Fruit fly (Drosophila melanogaster): ENCODE data around the gene mdu.
A peak's percentile ranks its signal among the peaks of the same experiment; 100 is the strongest.

Gene mdu

DNA sequence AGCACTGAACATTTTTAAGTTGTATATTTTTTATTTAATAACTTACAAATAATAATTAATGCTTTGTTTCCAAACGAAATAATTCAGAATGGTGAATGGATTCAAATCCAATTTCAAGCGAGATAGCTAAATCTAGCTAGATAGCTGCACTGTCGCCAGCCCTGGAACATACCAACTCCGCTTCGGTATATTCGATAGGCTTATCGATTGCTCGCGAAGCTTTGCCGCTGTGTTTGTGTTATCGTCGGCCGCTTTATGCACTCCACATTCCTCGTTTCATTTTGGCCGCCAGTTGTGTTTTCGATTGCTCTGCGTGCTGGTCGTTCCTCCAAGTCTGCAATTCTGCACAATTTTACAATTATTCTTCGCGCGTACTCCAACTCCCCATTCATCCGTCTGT is at the start of gene mdu:
Gene mdu, plus strand, starts transcription at position 259 of the 400 bp plus-strand sequence.
- TF ChIP-seq OdsH (GFP tag; optimal IDR thresholded peaks at IDR 0.05): peak; percentile 10
- no peak for TF ChIP-seq spab (GFP tag; optimal IDR thresholded peaks at IDR 0.05)
- peak; percentile 47 for TF ChIP-seq CG3032 (tag; optimal IDR thresholded peaks at IDR 0.05)
- TF ChIP-seq Sox14 (GFP tag; optimal IDR thresholded peaks at IDR 0.05): peak; percentile 10
- peak; percentile 11 for TF ChIP-seq CG8632 (GFP tag; optimal IDR thresholded peaks at IDR 0.05)
- no peak for TF ChIP-seq CG3919 (GFP tag; optimal IDR thresholded peaks at IDR 0.05)
- peak; percentile 13 for TF ChIP-seq CG6808 (GFP tag; optimal IDR thresholded peaks at IDR 0.05)
- no peak for TF ChIP-seq Gug (GFP tag; IDR thresholded peaks at IDR 0.05)
- TF ChIP-seq CG10631 (GFP tag; optimal IDR thresholded peaks at IDR 0.05): peak; percentile 9
- peak; percentile 15 for TF ChIP-seq lz (GFP tag; optimal IDR thresholded peaks at IDR 0.05)
- TF ChIP-seq achi (GFP tag; optimal IDR thresholded peaks at IDR 0.05): peak; percentile 27
- TF ChIP-seq Sox15 (GFP tag; optimal IDR thresholded peaks at IDR 0.05): peak; percentile 7
- TF ChIP-seq Hr39 (GFP tag; optimal IDR thresholded peaks at IDR 0.05): peak; percentile 40
- peak; percentile 12 for TF ChIP-seq cyc (GFP tag; optimal IDR thresholded peaks at IDR 0.05)
- no peak for TF ChIP-seq fd85E (GFP tag; optimal IDR thresholded peaks at IDR 0.05)
- TF ChIP-seq Hr4 (GFP tag; optimal IDR thresholded peaks at IDR 0.05): peak; percentile 26
- TF ChIP-seq CG31627 (GFP tag; optimal IDR thresholded peaks at IDR 0.05): peak; percentile 42
- no peak for TF ChIP-seq CG4318 (GFP tag; optimal IDR thresholded peaks at IDR 0.05)
- TF ChIP-seq CG6163 (GFP tag; IDR thresholded peaks at IDR 0.05): peak; percentile 54; the same call in 1 of the 3 replicates
- TF ChIP-seq CG32006 (GFP tag; optimal IDR thresholded peaks at IDR 0.05): peak; percentile 46
- TF ChIP-seq Smox (GFP tag; optimal IDR thresholded peaks at IDR 0.05): peak; percentile 36

DNA sequence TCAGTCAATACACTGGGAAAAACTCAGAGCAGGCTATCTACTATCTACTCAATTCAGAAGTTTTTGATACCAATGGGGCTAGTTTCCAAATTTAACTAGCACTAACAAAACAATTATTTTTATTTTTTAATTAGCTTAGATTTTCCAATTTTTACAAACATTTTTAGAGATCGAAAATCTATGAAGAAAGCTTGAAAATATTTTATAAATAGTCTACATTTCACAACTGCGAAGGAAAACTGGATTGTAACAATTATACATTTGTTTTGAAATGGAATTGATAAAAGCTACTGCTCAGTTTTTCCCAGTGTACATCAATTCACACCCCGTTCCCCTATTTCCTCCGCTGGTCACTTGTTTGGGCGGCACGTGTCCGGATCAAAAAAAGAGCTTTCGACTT is 49.1 kb upstream of the mdu start:
- TF ChIP-seq Hr4 (GFP tag; optimal IDR thresholded peaks at IDR 0.05): peak; percentile 62
- TF ChIP-seq CG16779 (tag; optimal IDR thresholded peaks at IDR 0.05): no peak
- no peak for TF ChIP-seq CG11294 (GFP tag; IDR thresholded peaks at IDR 0.05)
- TF ChIP-seq CG9139 (GFP tag; optimal IDR thresholded peaks at IDR 0.05): no peak
- TF ChIP-seq CG6163 (GFP tag; IDR thresholded peaks at IDR 0.05): no peak
- TF ChIP-seq topi (GFP tag; optimal IDR thresholded peaks at IDR 0.05): no peak
- no peak for TF ChIP-seq cyc (GFP tag; optimal IDR thresholded peaks at IDR 0.05)
- peak; percentile 22 for TF ChIP-seq OdsH (GFP tag; optimal IDR thresholded peaks at IDR 0.05)
- no peak for TF ChIP-seq CG34406 (GFP tag; optimal IDR thresholded peaks at IDR 0.05)
- TF ChIP-seq Lpt (GFP tag; optimal IDR thresholded peaks at IDR 0.05): no peak
- TF ChIP-seq lz (GFP tag; optimal IDR thresholded peaks at IDR 0.05): no peak
- peak; percentile 22 for TF ChIP-seq CG4318 (GFP tag; optimal IDR thresholded peaks at IDR 0.05)
- peak; percentile 60 for TF ChIP-seq CG32006 (GFP tag; optimal IDR thresholded peaks at IDR 0.05)
- TF ChIP-seq CG6792 (GFP tag; optimal IDR thresholded peaks at IDR 0.05): no peak
- TF ChIP-seq CG11902 (GFP tag; optimal IDR thresholded peaks at IDR 0.05): no peak
- no peak for TF ChIP-seq Sox15 (GFP tag; optimal IDR thresholded peaks at IDR 0.05)
- peak; percentile 20 for TF ChIP-seq pdm3 (GFP tag; optimal IDR thresholded peaks at IDR 0.05)
- TF ChIP-seq CG15336 (GFP tag; IDR thresholded peaks at IDR 0.05): peak; percentile 39; the same call in 1 of the 2 replicates
- TF ChIP-seq Ets21C (GFP tag; optimal IDR thresholded peaks at IDR 0.05): no peak
- peak; percentile 50; the same call in 2 of the 3 replicates for TF ChIP-seq CG8119 (GFP tag; IDR thresholded peaks at IDR 0.05)
- peak; percentile 11 for TF ChIP-seq CG6276 (GFP tag; optimal IDR thresholded peaks at IDR 0.05)
- no peak for TF ChIP-seq spab (GFP tag; optimal IDR thresholded peaks at IDR 0.05)
- TF ChIP-seq net (GFP tag; optimal IDR thresholded peaks at IDR 0.05): no peak
- no peak for TF ChIP-seq salr (GFP tag; optimal IDR thresholded peaks at IDR 0.05)
- TF ChIP-seq CG7368 (GFP tag; optimal IDR thresholded peaks at IDR 0.05): no peak
- TF ChIP-seq CG8632 (GFP tag; optimal IDR thresholded peaks at IDR 0.05): no peak
- TF ChIP-seq Ets96B (tag; optimal IDR thresholded peaks at IDR 0.05): no peak
- TF ChIP-seq CG3032 (tag; optimal IDR thresholded peaks at IDR 0.05): no peak
- TF ChIP-seq esn (GFP tag; optimal IDR thresholded peaks at IDR 0.05): no peak
- TF ChIP-seq Sox102F (GFP tag; optimal IDR thresholded peaks at IDR 0.05): no peak
- TF ChIP-seq vri (GFP tag; optimal IDR thresholded peaks at IDR 0.05): no peak
- peak; percentile 56 for TF ChIP-seq Eip78C (GFP tag)
- TF ChIP-seq fd85E (GFP tag; optimal IDR thresholded peaks at IDR 0.05): no peak
- no peak for TF ChIP-seq CG10669 (GFP tag; optimal IDR thresholded peaks at IDR 0.05)
- peak; percentile 23 for TF ChIP-seq svp (GFP tag)
- no peak for TF ChIP-seq CG6854 (GFP tag; optimal IDR thresholded peaks at IDR 0.05)
- TF ChIP-seq CG10631 (GFP tag; optimal IDR thresholded peaks at IDR 0.05): no peak
- TF ChIP-seq acj6 (GFP tag; optimal IDR thresholded peaks at IDR 0.05): peak; percentile 1
- peak; percentile 12 for TF ChIP-seq CG3919 (GFP tag; optimal IDR thresholded peaks at IDR 0.05)
- TF ChIP-seq CG1621 (tag; optimal IDR thresholded peaks at IDR 0.05): no peak
- no peak for TF ChIP-seq dac (GFP tag; optimal IDR thresholded peaks at IDR 0.05)
- TF ChIP-seq Hr39 (GFP tag; optimal IDR thresholded peaks at IDR 0.05): no peak
- no peak for TF ChIP-seq fkh (GFP tag; optimal IDR thresholded peaks at IDR 0.05)
